Worm (Caenorhabditis elegans) whole organism, L4/young adult: Measurements from ENCODE around the gene T22F7.4.

ENCODE experiments used
- dao-5 ChIP-seq: sonication (generic microtip); optimal IDR thresholded peaks from 2 replicates; lab custom pipeline; 2016; ENCODE audit warnings: missing genotype, missing genetic modification characterization, moderate library complexity, missing compliant biosample characterization
- him-1 ChIP-seq: sonication (generic microtip); optimal IDR thresholded peaks from 2 replicates; lab custom pipeline; 2016; ENCODE audit warnings: missing genotype, missing genetic modification reagents, missing genetic modification characterization, missing compliant biosample characterization

DNA sequence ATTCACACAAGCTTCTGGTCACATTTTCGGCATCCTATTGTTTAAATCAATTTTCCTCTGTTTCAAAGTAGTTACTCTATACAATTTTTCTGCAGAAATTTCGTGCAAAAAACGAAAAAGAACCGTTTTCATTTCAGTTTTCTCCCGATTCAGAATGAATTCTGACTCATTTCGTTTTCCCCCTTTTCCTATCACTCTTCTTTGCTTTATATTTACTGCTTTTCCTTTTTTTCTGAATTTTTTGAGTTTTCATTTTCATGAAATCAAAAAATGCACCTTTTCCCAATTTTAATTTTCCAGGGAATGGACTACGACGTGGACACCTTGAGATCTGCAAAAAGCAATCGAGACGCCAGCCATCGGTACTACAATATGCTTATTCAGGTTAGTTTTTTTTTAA, 28.9 kb upstream of the T22F7.4 start, which contains the start of gene B0353.1:
- TF ChIP-seq him-1: no peak
- no peak for TF ChIP-seq dao-5 (tag; lab: Kevin White, UChicago)
